Worm (Caenorhabditis elegans): ENCODE data around the gene srz-67.
"Not testable (repeated sequence)": the region's sequence is repeated elsewhere in the genome, so short reads cannot be mapped to it uniquely, and the experiment has no call there.

srz-67 gene

ce11 chrII:3189038-3189437 is 47.9 kb downstream of the srz-67 start, which contains the start of gene Y27F2A.11:
TSS of gene Y27F2A.11 (plus strand) at chrII:3189338.
- TF ChIP-seq W03F9.2, him-1, dao-5 (tag; optimal IDR thresholded peaks at IDR 0.05): not testable (repeated sequence)

All from whole organism, L4/young adult.